Fruit fly (Drosophila melanogaster) whole organism, embryonic: ENCODE data around the gene CG5846.

Experiments
- Abd-B ChIP-seq: fragments of 200-800 bp; sonication (Bioruptor generic); optimal IDR thresholded peaks from 2 replicates; lab custom pipeline; 2018; ENCODE audit warnings: missing biosample characterization, mild to moderate bottlenecking, missing genetic modification characterization, moderate library complexity
- Ada2b ChIP-seq: fragments of 200-800 bp; sonication (Bioruptor generic); IDR thresholded peaks from 2 replicates; pipeline ENCODE4 v1.3.6; 2022; ENCODE audit warnings: missing biosample characterization, missing genetic modification characterization
- Atf3 ChIP-seq: fragments of 200-800 bp; sonication (Bioruptor generic); optimal IDR thresholded peaks from 3 replicates; lab custom pipeline; 2016; ENCODE audit warnings: missing biosample characterization, missing genetic modification characterization
- B-H1 ChIP-seq: fragments of 200-800 bp; sonication (Bioruptor generic); IDR thresholded peaks from 3 replicates; pipeline ENCODE4 v1.3.6; 2022; ENCODE audit warnings: missing biosample characterization, missing genetic modification characterization
- CG10274 ChIP-seq: fragments of 200-800 bp; sonication (Bioruptor generic); optimal IDR thresholded peaks from 3 replicates; lab custom pipeline; 2017; ENCODE audit warnings: missing biosample characterization, mild to moderate bottlenecking, missing genetic modification characterization
- CG11247 ChIP-seq: fragments of 200-800 bp; sonication (Bioruptor generic); IDR thresholded peaks from 2 replicates; pipeline ENCODE4 v1.3.6; 2022; ENCODE audit warnings: missing biosample characterization, missing genetic modification characterization
- CG14441 ChIP-seq: fragments of 200-800 bp; sonication (Bioruptor generic); IDR thresholded peaks from 2 replicates; pipeline ENCODE4 v1.3.6; 2022; ENCODE audit warnings: missing biosample characterization, missing genetic modification characterization
- CG2712 ChIP-seq: fragments of 200-800 bp; optimal IDR thresholded peaks from 3 replicates; lab custom pipeline; 2019; ENCODE audit warnings: missing biosample characterization, mild to moderate bottlenecking, missing genetic modification characterization, moderate library complexity
- CG32532 ChIP-seq: fragments of 200-800 bp; sonication (Bioruptor generic); IDR thresholded peaks from 2 replicates; pipeline ENCODE4 v1.3.6; 2022; ENCODE audit warnings: missing biosample characterization, missing genetic modification characterization
- CG4617 ChIP-seq: fragments of 200-800 bp; sonication (Bioruptor generic); optimal IDR thresholded peaks from 3 replicates; lab custom pipeline; 2016; ENCODE audit warnings: missing biosample characterization, missing genetic modification characterization, borderline replicate concordance
- CG4820 ChIP-seq: fragments of 200-800 bp; sonication (Bioruptor generic); optimal IDR thresholded peaks from 3 replicates; lab custom pipeline; 2016; ENCODE audit warnings: missing biosample characterization, missing genetic modification characterization
- CG7357 ChIP-seq: fragments of 200-800 bp; sonication (Bioruptor generic); IDR thresholded peaks from 3 replicates; pipeline ENCODE4 v1.3.6; 2022; ENCODE audit warnings: missing biosample characterization, missing genetic modification characterization
- D19A ChIP-seq: fragments of 200-800 bp; optimal IDR thresholded peaks from 3 replicates; lab custom pipeline; 2019; ENCODE audit warnings: missing biosample characterization, mild to moderate bottlenecking, missing genetic modification characterization, moderate library complexity
- HLH4C ChIP-seq: fragments of 200-800 bp; sonication (Bioruptor generic); IDR thresholded peaks from 3 replicates; pipeline ENCODE4 v1.3.6; 2022; ENCODE audit warnings: missing biosample characterization, missing genetic modification characterization; ENCODE audit not compliant: partially characterized antibody
- HmgZ ChIP-seq: fragments of 200-800 bp; sonication (Bioruptor generic); optimal IDR thresholded peaks from 2 replicates; lab custom pipeline; 2018; ENCODE audit warnings: missing biosample characterization, mild to moderate bottlenecking, missing genetic modification characterization
- NFAT ChIP-seq: fragments of 200-800 bp; sonication (Bioruptor generic); IDR thresholded peaks from 2 replicates; pipeline ENCODE4 v1.3.6; 2022; ENCODE audit warnings: missing biosample characterization, missing genetic modification characterization
- Nf-YB ChIP-seq: fragments of 200-800 bp; sonication (Bioruptor generic); optimal IDR thresholded peaks from 3 replicates; lab custom pipeline; 2019; ENCODE audit warnings: missing biosample characterization, mild to moderate bottlenecking, missing genetic modification characterization, moderate library complexity
- Ptx1 ChIP-seq: fragments of 200-800 bp; sonication (Bioruptor generic); IDR thresholded peaks from 2 replicates; pipeline ENCODE4 v1.3.6; 2022; ENCODE audit warnings: missing biosample characterization, missing genetic modification characterization
- Rfx ChIP-seq: fragments of 200-800 bp; sonication (Bioruptor generic); IDR thresholded peaks from 2 replicates; pipeline ENCODE4 v1.3.6; 2022; ENCODE audit warnings: missing biosample characterization, missing genetic modification characterization
- Sin3A ChIP-seq: fragments of >200 bp; optimal IDR thresholded peaks from 2 replicates; lab custom pipeline; 2018
- Spps ChIP-seq: fragments of 200-800 bp; sonication (Bioruptor generic); optimal IDR thresholded peaks from 2 replicates; lab custom pipeline; 2018; ENCODE audit warnings: missing biosample characterization, mild to moderate bottlenecking, missing genetic modification characterization
- Taf1 ChIP-seq: fragments of 200-800 bp; sonication (Bioruptor generic); IDR thresholded peaks from 2 replicates; pipeline ENCODE4 v1.3.6; 2022; ENCODE audit warnings: missing biosample characterization, missing genetic modification characterization
- Trl ChIP-seq, 3 experiments: fragments of >200 bp in 2 of 3; fragments of 200-800 bp in 1 of 3; sonication (Bioruptor generic) in 1 of 3; optimal IDR thresholded peaks; 2 replicates in 1 of 3; 3 replicates in 2 of 3; lab custom pipeline; 2016 to 2017; ENCODE audit warnings: missing biosample characterization in 1 of 3, missing genetic modification characterization in 1 of 3
- br ChIP-seq: fragments of >200 bp; optimal IDR thresholded peaks from 2 replicates; lab custom pipeline; 2017
- dati ChIP-seq: fragments of 200-800 bp; sonication (Bioruptor generic); IDR thresholded peaks from 2 replicates; pipeline ENCODE4 v1.3.6; 2022; ENCODE audit warnings: missing biosample characterization, missing genetic modification characterization
- grau ChIP-seq: fragments of 200-800 bp; optimal IDR thresholded peaks from 3 replicates; lab custom pipeline; 2019; ENCODE audit warnings: missing biosample characterization, mild to moderate bottlenecking, missing genetic modification characterization, moderate library complexity
- gsb-n ChIP-seq: fragments of 200-800 bp; sonication (Bioruptor generic); optimal IDR thresholded peaks from 3 replicates; lab custom pipeline; 2018; ENCODE audit warnings: missing biosample characterization, mild to moderate bottlenecking, missing genetic modification characterization
- kah ChIP-seq: fragments of 200-800 bp; sonication (Bioruptor generic); optimal IDR thresholded peaks from 2 replicates; lab custom pipeline; 2018; ENCODE audit warnings: missing biosample characterization, mild to moderate bottlenecking, missing genetic modification characterization
- klu ChIP-seq: fragments of 200-800 bp; sonication (Bioruptor generic); IDR thresholded peaks from 2 replicates; pipeline ENCODE4 v1.3.6; 2022; ENCODE audit warnings: missing biosample characterization, missing genetic modification characterization
- lola ChIP-seq, 3 experiments: fragments of >200 bp in 2 of 3; fragments of 200-800 bp in 1 of 3; sonication (Bioruptor generic) in 1 of 3; optimal IDR thresholded peaks; 2 replicates each; lab custom pipeline; 2017 to 2019; ENCODE audit warnings: missing biosample characterization in 3 of 3, missing genetic modification characterization in 3 of 3, mild to moderate bottlenecking in 1 of 3, moderate library complexity in 1 of 3
- lov ChIP-seq, 2 experiments: fragments of 200-800 bp in 1 of 2; fragments of >200 bp in 1 of 2; sonication (Bioruptor generic) in 1 of 2; IDR thresholded peaks in 1 of 2; optimal IDR thresholded peaks in 1 of 2; 2 replicates in 1 of 2; 3 replicates in 1 of 2; pipeline versions ENCODE4 v1.3.6 to Lab custom; 2017 to 2022; ENCODE audit warnings: missing biosample characterization in 1 of 2, missing genetic modification characterization in 1 of 2
- mam ChIP-seq: fragments of 200-800 bp; sonication (Bioruptor generic); optimal IDR thresholded peaks from 3 replicates; lab custom pipeline; 2016; ENCODE audit warnings: missing biosample characterization, missing genetic modification characterization
- run ChIP-seq: fragments of 200-800 bp; sonication (Bioruptor generic); optimal IDR thresholded peaks from 3 replicates; lab custom pipeline; 2018; ENCODE audit warnings: missing biosample characterization, mild to moderate bottlenecking, missing genetic modification characterization
- so ChIP-seq: fragments of 200-800 bp; sonication (Bioruptor generic); IDR thresholded peaks from 3 replicates; pipeline ENCODE4 v1.3.6; 2022; ENCODE audit warnings: missing biosample characterization, missing genetic modification characterization
- sob ChIP-seq: fragments of 200-800 bp; sonication (Bioruptor generic); IDR thresholded peaks from 2 replicates; pipeline ENCODE4 v1.3.6; 2022; ENCODE audit warnings: missing biosample characterization, missing genetic modification characterization
- toy ChIP-seq: fragments of 200-800 bp; sonication (Bioruptor generic); IDR thresholded peaks from 2 replicates; pipeline ENCODE4 v1.3.6; 2022; ENCODE audit warnings: missing biosample characterization, missing genetic modification characterization
- trem ChIP-seq: fragments of 200-800 bp; optimal IDR thresholded peaks from 3 replicates; lab custom pipeline; 2019; ENCODE audit warnings: missing biosample characterization, mild to moderate bottlenecking, missing genetic modification characterization, moderate library complexity

Gene CG5846

DNA sequence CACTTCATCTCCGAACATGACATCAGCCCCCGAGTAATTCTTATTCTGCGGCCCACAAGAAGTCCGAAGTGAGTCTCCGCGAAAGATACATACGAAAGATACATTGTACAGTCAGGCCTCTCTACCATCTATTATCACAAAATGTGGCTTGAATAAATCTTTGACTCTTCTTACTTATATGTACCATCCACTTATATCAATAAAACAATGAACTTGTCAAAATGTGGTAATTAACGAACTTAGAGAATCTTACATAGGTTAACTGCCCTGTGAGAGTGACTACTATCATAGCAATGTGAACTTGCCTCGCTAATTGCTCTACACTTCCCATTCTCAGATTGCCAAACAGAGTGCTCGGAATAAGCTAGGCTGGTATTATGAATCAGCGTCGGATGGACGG lies 50.4 kb downstream of the CG5846 start (continued):
- TF ChIP-seq NFAT (GFP tag; lab: Robert Waterston, UW) (no peak), gsb-n (tag; lab: Kevin White, UChicago) (no peak), Sin3A (lab: Kevin White, UChicago) (no peak), trem (tag; lab: Kevin White, UChicago) (no peak), CG11247 (GFP tag; lab: Robert Waterston, UW) (peak; percentile 25; the same call in 1 of the 2 replicates), D19A (tag; lab: Kevin White, UChicago) (no peak), dati (no peak), klu (GFP tag; lab: Robert Waterston, UW) (no peak), CG4617 (GFP tag; lab: Kevin White, UChicago) (no peak), br (no peak), CG2712 (tag; lab: Kevin White, UChicago) (no peak), Trl (optimal IDR thresholded peaks at IDR 0.05; lab: Kevin White, UChicago) (no peak), Trl (GFP tag; optimal IDR thresholded peaks at IDR 0.05; lab: Kevin White, UChicago) (no peak), mam (GFP tag; lab: Kevin White, UChicago) (no peak), Rfx (GFP tag; lab: Robert Waterston, UW) (peak; percentile 33; the same call in 1 of the 2 replicates), grau (peak; percentile 17), lov (optimal IDR thresholded peaks at IDR 0.05; lab: Kevin White, UChicago) (no peak), lov (GFP tag; IDR thresholded peaks at IDR 0.05; lab: Robert Waterston, UW) (no peak), B-H1 (GFP tag; lab: Robert Waterston, UW) (no peak), HLH4C (GFP tag; lab: Robert Waterston, UW) (no peak), Taf1 (GFP tag; lab: Robert Waterston, UW) (no peak), Spps (tag; lab: Kevin White, UChicago) (no peak), Ptx1 (GFP tag; lab: Robert Waterston, UW) (0 out of 2 replicates have a peak, but pooled peaks have one; percentile 22), so (GFP tag; lab: Robert Waterston, UW) (no peak), HmgZ (tag; lab: Kevin White, UChicago) (no peak), Abd-B (GFP tag; lab: Kevin White, UChicago) (no peak), CG7357 (no peak), run (tag; lab: Kevin White, UChicago) (no peak), CG14441 (GFP tag; lab: Robert Waterston, UW) (0 out of 2 replicates have a peak, but pooled peaks have one; percentile 29), CG32532 (GFP tag; lab: Robert Waterston, UW) (peak; percentile 48; the same call in 1 of the 2 replicates), CG10274 (GFP tag; lab: Kevin White, UChicago) (no peak), sob (GFP tag; lab: Robert Waterston, UW) (no peak), lola (GFP tag; optimal IDR thresholded peaks at IDR 0.05; lab: Kevin White, UChicago) (no peak), Ada2b (GFP tag; lab: Robert Waterston, UW) (no peak), Nf-YB (GFP tag; lab: Kevin White, UChicago) (no peak), Atf3 (GFP tag; lab: Kevin White, UChicago) (no peak), CG4820 (GFP tag; lab: Kevin White, UChicago) (no peak), toy (GFP tag; lab: Robert Waterston, UW) (no peak), kah (GFP tag; lab: Kevin White, UChicago) (no peak)
- TF ChIP-seq, all 482 proteins: peak for 10
